Worm (Caenorhabditis elegans): ENCODE measurements around the gene nhr-9.

The nhr-9 gene

DNA sequence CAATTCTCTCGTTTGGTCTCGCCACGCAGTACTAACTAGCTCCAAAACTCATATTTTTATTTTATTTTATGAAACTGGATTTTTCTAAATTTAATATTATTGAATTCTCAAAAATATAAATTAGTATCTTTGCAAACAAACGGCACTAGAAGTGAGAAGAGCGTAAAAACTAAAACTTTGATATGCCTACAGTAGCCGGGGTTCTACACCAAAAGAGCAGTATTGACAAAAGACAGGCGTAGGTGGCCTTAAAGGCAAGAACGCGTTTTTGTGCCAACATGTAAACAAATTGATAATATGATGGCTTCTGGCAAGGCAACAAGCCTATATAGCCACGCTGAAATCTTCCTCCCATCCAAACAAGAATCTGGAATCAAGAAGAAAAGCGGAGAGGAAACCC, 32.7 kb upstream of the nhr-9 start, which contains the start of gene R01H2.1:
Gene R01H2.1, plus strand, starts transcription at position 301 of the 400 bp plus-strand sequence.
- no peak for TF ChIP-seq snpc-1.1 (tag; optimal IDR thresholded peaks at IDR 0.05; ENCODE audit: insufficient read depth)
- no peak for TF ChIP-seq repo-1 (tag; optimal IDR thresholded peaks at IDR 0.05)
- no peak for TF ChIP-seq C06A6.2 (GFP tag; conservative IDR thresholded peaks at IDR 0.05)
- no peak for TF ChIP-seq cebp-1 (GFP tag; IDR thresholded peaks at IDR 0.05)
- no peak for TF ChIP-seq cebp-1 (tag; optimal IDR thresholded peaks at IDR 0.05)
- no peak for TF ChIP-seq efl-1 (GFP tag; optimal IDR thresholded peaks at IDR 0.05)
- no peak for TF ChIP-seq nfyb-1 (GFP tag; IDR thresholded peaks at IDR 0.05)
- no peak for TF ChIP-seq snpc-1.3 (tag; optimal IDR thresholded peaks at IDR 0.05; ENCODE audit: insufficient read depth)
- TF ChIP-seq nhr-27 (tag; optimal IDR thresholded peaks at IDR 0.05): no peak
- TF ChIP-seq aptf-2 (GFP tag; conservative IDR thresholded peaks at IDR 0.05): no peak
- no peak for TF ChIP-seq lsl-1 (GFP tag; optimal IDR thresholded peaks at IDR 0.05)
- no peak for TF ChIP-seq nfya-1 (tag; optimal IDR thresholded peaks at IDR 0.05; ENCODE audit: borderline replicate concordance, insufficient read depth)
- TF ChIP-seq ccch-3 (GFP tag; optimal IDR thresholded peaks at IDR 0.05): no peak
- no peak for TF ChIP-seq attf-5 (GFP tag; optimal IDR thresholded peaks at IDR 0.05)
- TF ChIP-seq Y53F4B.3 (GFP tag; IDR thresholded peaks at IDR 0.05): no peak
- TF ChIP-seq tbx-9 (tag; optimal IDR thresholded peaks at IDR 0.05; ENCODE audit: borderline replicate concordance): no peak

DNA sequence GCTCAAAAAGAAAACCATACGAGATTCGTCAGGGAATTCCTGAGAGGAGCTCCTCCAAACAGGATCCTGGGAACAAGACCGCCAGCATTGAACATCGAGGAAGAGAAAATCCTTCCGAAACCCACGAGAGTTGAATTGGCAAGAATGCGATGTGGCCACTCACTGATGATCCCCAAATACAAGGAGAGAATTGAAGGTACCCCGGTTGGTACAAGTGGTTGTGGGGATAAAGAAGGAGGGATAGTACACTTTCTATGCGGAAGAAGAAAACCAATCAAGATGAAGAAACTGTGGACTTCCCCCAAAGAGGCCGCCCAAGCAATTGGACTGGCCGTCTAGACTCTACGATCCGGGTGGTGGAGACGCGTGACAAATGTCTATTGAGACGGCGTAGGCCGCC, 32.2 kb upstream of the nhr-9 start:
- TF ChIP-seq ztf-3 (GFP tag; optimal IDR thresholded peaks at IDR 0.05) (no peak), mxl-1 (tag; optimal IDR thresholded peaks at IDR 0.05) (no peak), ztf-18 (tag; optimal IDR thresholded peaks at IDR 0.05) (no peak), B0336.3 (GFP tag; IDR thresholded peaks at IDR 0.05) (no peak), hmg-20 (GFP tag; IDR thresholded peaks at IDR 0.05) (no peak), let-526 (GFP tag; IDR thresholded peaks at IDR 0.05) (no peak), K11D2.4 (GFP tag; IDR thresholded peaks at IDR 0.05) (no peak), nhr-179 (tag; optimal IDR thresholded peaks at IDR 0.05) (no peak), B0019.2 (GFP tag; conservative IDR thresholded peaks at IDR 0.05) (no peak), snpc-1.1 (tag; optimal IDR thresholded peaks at IDR 0.05; ENCODE audit: insufficient read depth) (no peak), snpc-4 (GFP tag; optimal IDR thresholded peaks at IDR 0.05) (no peak), snpc-4 (tag; optimal IDR thresholded peaks at IDR 0.05) (no peak), dox-1 (GFP tag; IDR thresholded peaks at IDR 0.05) (no peak), sea-2 (GFP tag; IDR thresholded peaks at IDR 0.05) (no peak), gei-17 (GFP tag; optimal IDR thresholded peaks at IDR 0.05) (no peak), attf-6 (GFP tag; IDR thresholded peaks at IDR 0.05) (no peak), nhr-80 (tag; optimal IDR thresholded peaks at IDR 0.05) (no peak), Y53F4B.3 (GFP tag; IDR thresholded peaks at IDR 0.05) (no peak), nfya-1 (tag; optimal IDR thresholded peaks at IDR 0.05; ENCODE audit: borderline replicate concordance, insufficient read depth) (no peak), F10E7.11 (tag; optimal IDR thresholded peaks at IDR 0.05) (no peak), T07F8.4 (tag; optimal IDR thresholded peaks at IDR 0.05) (no peak)

DNA sequence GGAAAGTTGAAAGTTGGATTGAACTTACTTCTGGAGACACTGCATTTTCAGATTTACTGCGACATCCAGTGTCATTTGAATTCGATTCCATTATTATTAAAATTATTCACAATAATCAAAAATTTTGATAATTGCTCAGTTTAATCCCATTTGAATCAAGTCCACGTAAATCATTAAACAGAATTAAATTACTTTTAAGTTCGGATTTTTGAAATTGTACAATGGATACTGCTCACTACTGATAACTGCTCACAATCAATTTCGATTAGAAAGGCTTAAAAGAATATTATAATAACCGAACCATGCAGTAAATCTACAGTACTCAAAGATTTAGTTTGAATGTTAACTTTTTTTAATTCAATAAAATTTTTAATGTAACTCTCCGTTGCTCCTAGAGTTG, 31.1 kb upstream of the nhr-9 start, which contains the start of gene R01H2.4:
Gene R01H2.4, minus strand, starts transcription at position 101 of the 400 bp plus-strand sequence.
- TF ChIP-seq Y95B8A.8 (GFP tag; IDR thresholded peaks at IDR 0.05): no peak
- no peak for TF ChIP-seq F37B4.10 (GFP tag; IDR thresholded peaks at IDR 0.05)
- no peak for TF ChIP-seq nfya-2 (GFP tag; IDR thresholded peaks at IDR 0.05)
